Fruit fly (Drosophila melanogaster) whole organism, embryonic: ENCODE results near the gene mia.

Source experiments
- BEAF-32 ChIP-seq: fragments of 200-800 bp; sonication (Bioruptor generic); optimal IDR thresholded peaks from 3 replicates; lab custom pipeline; 2017; ENCODE audit warnings: missing biosample characterization, missing genetic modification characterization, mild to moderate bottlenecking, moderate library complexity, missing genetic modification reagents
- C15 ChIP-seq: fragments of 200-800 bp; sonication (Bioruptor generic); IDR thresholded peaks from 3 replicates; pipeline ENCODE4 v1.3.6; 2022; ENCODE audit warnings: missing biosample characterization, missing genetic modification characterization
- CG10321 ChIP-seq: fragments of 200-800 bp; sonication (Bioruptor generic); IDR thresholded peaks from 2 replicates; pipeline ENCODE4 v1.3.6; 2022; ENCODE audit warnings: missing biosample characterization, missing genetic modification characterization
- CG11085 ChIP-seq: fragments of 200-800 bp; sonication (Bioruptor generic); IDR thresholded peaks from 2 replicates; pipeline ENCODE4 v1.3.6; 2022; ENCODE audit warnings: missing biosample characterization, missing genetic modification characterization
- CG11696 ChIP-seq: fragments of 200-800 bp; sonication (Bioruptor generic); IDR thresholded peaks from 2 replicates; pipeline ENCODE4 v1.3.6; 2022; ENCODE audit warnings: missing biosample characterization, missing genetic modification characterization
- CG12104 ChIP-seq: fragments of 200-800 bp; sonication (Bioruptor generic); optimal IDR thresholded peaks from 3 replicates; lab custom pipeline; 2016; ENCODE audit warnings: missing biosample characterization, missing genetic modification characterization
- CG15269 ChIP-seq: fragments of 200-800 bp; sonication (Bioruptor generic); optimal IDR thresholded peaks from 2 replicates; lab custom pipeline; 2018; ENCODE audit warnings: missing biosample characterization, mild to moderate bottlenecking, missing genetic modification characterization, moderate library complexity
- CG17829 ChIP-seq: fragments of 200-800 bp; optimal IDR thresholded peaks from 2 replicates; lab custom pipeline; 2019; ENCODE audit warnings: missing biosample characterization, mild to moderate bottlenecking, missing genetic modification characterization, moderate library complexity
- CG3407 ChIP-seq: fragments of 200-800 bp; sonication (Bioruptor generic); optimal IDR thresholded peaks from 2 replicates; lab custom pipeline; 2018; ENCODE audit warnings: missing biosample characterization, mild to moderate bottlenecking, missing genetic modification characterization
- CG3726 ChIP-seq: fragments of 200-800 bp; sonication (Bioruptor generic); IDR thresholded peaks from 3 replicates; pipeline ENCODE4, ENCODE4 v1.3.6; 2022; ENCODE audit warnings: missing biosample characterization, missing genetic modification characterization
- CG5245 ChIP-seq: fragments of 200-800 bp; sonication (Bioruptor generic); optimal IDR thresholded peaks from 3 replicates; lab custom pipeline; 2016; ENCODE audit warnings: missing biosample characterization, missing genetic modification characterization
- CG6765 ChIP-seq: fragments of 200-800 bp; sonication (Bioruptor generic); optimal IDR thresholded peaks from 3 replicates; lab custom pipeline; 2017; ENCODE audit warnings: missing biosample characterization, mild to moderate bottlenecking, missing genetic modification characterization
- CG7372 ChIP-seq: fragments of 200-800 bp; sonication (Bioruptor generic); IDR thresholded peaks from 2 replicates; pipeline ENCODE4 v1.3.6; 2022; ENCODE audit warnings: missing biosample characterization, missing genetic modification characterization
- CG8089 ChIP-seq: fragments of 200-800 bp; sonication (Bioruptor generic); optimal IDR thresholded peaks from 3 replicates; lab custom pipeline; 2016; ENCODE audit warnings: missing biosample characterization, missing genetic modification characterization
- CG8924 ChIP-seq: fragments of 200-800 bp; optimal IDR thresholded peaks from 3 replicates; lab custom pipeline; 2019; ENCODE audit warnings: missing biosample characterization, mild to moderate bottlenecking, missing genetic modification characterization, moderate library complexity
- Deaf1 ChIP-seq: fragments of 200-800 bp; optimal IDR thresholded peaks from 3 replicates; lab custom pipeline; 2019; ENCODE audit warnings: missing biosample characterization, mild to moderate bottlenecking, missing genetic modification characterization, moderate library complexity
- Dip3 ChIP-seq: fragments of 200-800 bp; sonication (Bioruptor generic); optimal IDR thresholded peaks from 3 replicates; lab custom pipeline; 2016; ENCODE audit warnings: missing biosample characterization, missing genetic modification characterization
- Dref ChIP-seq: fragments of 200-800 bp; sonication (Bioruptor generic); IDR thresholded peaks from 2 replicates; pipeline ENCODE4 v1.3.6; 2022; ENCODE audit warnings: missing biosample characterization, missing genetic modification characterization
- HLH3B ChIP-seq: fragments of 200-800 bp; sonication (Bioruptor generic); IDR thresholded peaks from 2 replicates; pipeline ENCODE4 v1.3.6; 2022; ENCODE audit warnings: missing biosample characterization, missing genetic modification characterization
- HLH4C ChIP-seq: fragments of 200-800 bp; sonication (Bioruptor generic); IDR thresholded peaks from 3 replicates; pipeline ENCODE4 v1.3.6; 2022; ENCODE audit warnings: missing biosample characterization, missing genetic modification characterization; ENCODE audit not compliant: partially characterized antibody
- Hr78 ChIP-seq, 2 experiments: fragments of 200-800 bp in 1 of 2; fragments of >200 bp in 1 of 2; sonication (Bioruptor generic) in 1 of 2; optimal IDR thresholded peaks; 2 replicates each; lab custom pipeline; 2017 to 2019; ENCODE audit warnings: missing biosample characterization in 2 of 2, missing genetic modification characterization in 2 of 2, mild to moderate bottlenecking in 1 of 2, moderate library complexity in 1 of 2
- Kr ChIP-seq: fragments of 200-800 bp; sonication (Bioruptor generic); optimal IDR thresholded peaks from 2 replicates; lab custom pipeline; 2017; ENCODE audit warnings: missing biosample characterization, mild to moderate bottlenecking, missing genetic modification characterization
- Lim3 ChIP-seq: fragments of 200-800 bp; sonication (Bioruptor generic); IDR thresholded peaks from 2 replicates; pipeline ENCODE4 v1.3.6; 2022; ENCODE audit warnings: missing biosample characterization, missing genetic modification characterization
- Max ChIP-seq: fragments of 200-800 bp; sonication (Bioruptor generic); optimal IDR thresholded peaks from 2 replicates; lab custom pipeline; 2016; ENCODE audit warnings: missing biosample characterization, mild to moderate bottlenecking, missing genetic modification characterization
- Nf-YB ChIP-seq: fragments of 200-800 bp; sonication (Bioruptor generic); optimal IDR thresholded peaks from 3 replicates; lab custom pipeline; 2019; ENCODE audit warnings: missing biosample characterization, mild to moderate bottlenecking, missing genetic modification characterization, moderate library complexity
- Optix ChIP-seq: fragments of 200-800 bp; sonication (Bioruptor generic); IDR thresholded peaks from 3 replicates; pipeline ENCODE4 v1.3.6; 2022; ENCODE audit warnings: missing biosample characterization, missing genetic modification characterization
- Sin3A ChIP-seq: fragments of >200 bp; optimal IDR thresholded peaks from 2 replicates; lab custom pipeline; 2018
- abd-A ChIP-seq: fragments of 200-800 bp; sonication (Bioruptor generic); optimal IDR thresholded peaks from 3 replicates; lab custom pipeline; 2019; ENCODE audit warnings: missing biosample characterization, mild to moderate bottlenecking, missing genetic modification characterization, moderate library complexity
- ac ChIP-seq: fragments of 200-800 bp; sonication (Bioruptor generic); optimal IDR thresholded peaks from 3 replicates; lab custom pipeline; 2017; ENCODE audit warnings: missing biosample characterization, mild to moderate bottlenecking, missing genetic modification characterization
- ara ChIP-seq: fragments of 200-800 bp; sonication (Bioruptor generic); IDR thresholded peaks from 2 replicates; pipeline ENCODE4 v1.3.6; 2022; ENCODE audit warnings: missing biosample characterization, missing genetic modification characterization
- bcd ChIP-seq: fragments of 200-800 bp; sonication (Bioruptor generic); optimal IDR thresholded peaks from 2 replicates; lab custom pipeline; 2017; ENCODE audit warnings: missing biosample characterization, mild to moderate bottlenecking, missing genetic modification characterization
- cas ChIP-seq: fragments of 200-800 bp; sonication (Bioruptor generic); IDR thresholded peaks from 2 replicates; pipeline ENCODE4 v1.3.6; 2022; ENCODE audit warnings: missing biosample characterization, missing genetic modification characterization
- cg ChIP-seq: fragments of 200-800 bp; sonication (Bioruptor generic); optimal IDR thresholded peaks from 3 replicates; lab custom pipeline; 2019; ENCODE audit warnings: missing biosample characterization, mild to moderate bottlenecking, missing genetic modification characterization, moderate library complexity
- chif ChIP-seq, 2 experiments: fragments of 200-800 bp; sonication (Bioruptor generic); optimal IDR thresholded peaks; 3 replicates each; lab custom pipeline; 2016; ENCODE audit warnings: missing biosample characterization in 2 of 2, missing genetic modification characterization in 2 of 2
- cwo ChIP-seq: fragments of 200-800 bp; sonication (Bioruptor generic); optimal IDR thresholded peaks from 3 replicates; lab custom pipeline; 2017; ENCODE audit warnings: missing biosample characterization, missing genetic modification characterization, mild to moderate bottlenecking, moderate library complexity, missing genetic modification reagents
- disco-r ChIP-seq: fragments of 200-800 bp; sonication (Bioruptor generic); optimal IDR thresholded peaks from 2 replicates; lab custom pipeline; 2016; ENCODE audit warnings: missing biosample characterization, missing genetic modification characterization
- dmrt99B ChIP-seq: fragments of 200-800 bp; sonication (Bioruptor generic); optimal IDR thresholded peaks from 2 replicates; lab custom pipeline; 2018; ENCODE audit warnings: missing biosample characterization, mild to moderate bottlenecking, missing genetic modification characterization, moderate library complexity
- ems ChIP-seq: fragments of 200-800 bp; sonication (Bioruptor generic); optimal IDR thresholded peaks from 3 replicates; lab custom pipeline; 2016; ENCODE audit warnings: missing biosample characterization, missing genetic modification characterization
- ftz-f1 ChIP-seq: fragments of 200-800 bp; sonication (Bioruptor generic); optimal IDR thresholded peaks from 2 replicates; lab custom pipeline; 2016; ENCODE audit warnings: missing biosample characterization, missing genetic modification characterization
- hb ChIP-seq: fragments of 200-800 bp; sonication (Bioruptor generic); IDR thresholded peaks from 3 replicates; pipeline ENCODE4 v1.3.6; 2022; ENCODE audit warnings: missing biosample characterization, missing genetic modification characterization; ENCODE audit not compliant: partially characterized antibody
- inv ChIP-seq: fragments of 200-800 bp; sonication (Bioruptor generic); IDR thresholded peaks from 2 replicates; pipeline ENCODE4 v1.3.6; 2022; ENCODE audit warnings: missing biosample characterization, missing genetic modification characterization; ENCODE audit not compliant: partially characterized antibody
- lab ChIP-seq: fragments of 200-800 bp; sonication (Bioruptor generic); optimal IDR thresholded peaks from 3 replicates; lab custom pipeline; 2017; ENCODE audit warnings: missing biosample characterization, missing genetic modification characterization, mild to moderate bottlenecking, moderate library complexity, missing genetic modification reagents
- mam ChIP-seq: fragments of 200-800 bp; sonication (Bioruptor generic); optimal IDR thresholded peaks from 3 replicates; lab custom pipeline; 2016; ENCODE audit warnings: missing biosample characterization, missing genetic modification characterization
- nau ChIP-seq: fragments of 200-800 bp; sonication (Bioruptor generic); optimal IDR thresholded peaks from 3 replicates; lab custom pipeline; 2017; ENCODE audit warnings: missing biosample characterization, mild to moderate bottlenecking, missing genetic modification characterization, missing genetic modification reagents
- nerfin-1 ChIP-seq: fragments of 200-800 bp; sonication (Bioruptor generic); optimal IDR thresholded peaks from 3 replicates; lab custom pipeline; 2019; ENCODE audit warnings: missing biosample characterization, mild to moderate bottlenecking, missing genetic modification characterization, moderate library complexity
- pb ChIP-seq: fragments of 200-800 bp; sonication (Bioruptor generic); optimal IDR thresholded peaks from 3 replicates; lab custom pipeline; 2016; ENCODE audit warnings: missing biosample characterization, missing genetic modification characterization
- row ChIP-seq: fragments of 200-800 bp; sonication (Bioruptor generic); IDR thresholded peaks from 3 replicates; pipeline ENCODE4 v1.3.6; 2022; ENCODE audit warnings: missing biosample characterization, missing genetic modification characterization
- sima ChIP-seq: fragments of 200-800 bp; sonication (Bioruptor generic); optimal IDR thresholded peaks from 2 replicates; lab custom pipeline; 2016; ENCODE audit warnings: missing biosample characterization, missing genetic modification characterization
- sisA ChIP-seq: fragments of 200-800 bp; sonication (Bioruptor generic); IDR thresholded peaks from 2 replicates; pipeline ENCODE4 v1.3.6; 2022; ENCODE audit warnings: missing biosample characterization, missing genetic modification characterization
- vvl ChIP-seq: fragments of 200-800 bp; sonication (Bioruptor generic); IDR thresholded peaks from 2 replicates; pipeline ENCODE4 v1.3.6; 2022; ENCODE audit warnings: missing biosample characterization, missing genetic modification characterization

mia gene

DNA sequence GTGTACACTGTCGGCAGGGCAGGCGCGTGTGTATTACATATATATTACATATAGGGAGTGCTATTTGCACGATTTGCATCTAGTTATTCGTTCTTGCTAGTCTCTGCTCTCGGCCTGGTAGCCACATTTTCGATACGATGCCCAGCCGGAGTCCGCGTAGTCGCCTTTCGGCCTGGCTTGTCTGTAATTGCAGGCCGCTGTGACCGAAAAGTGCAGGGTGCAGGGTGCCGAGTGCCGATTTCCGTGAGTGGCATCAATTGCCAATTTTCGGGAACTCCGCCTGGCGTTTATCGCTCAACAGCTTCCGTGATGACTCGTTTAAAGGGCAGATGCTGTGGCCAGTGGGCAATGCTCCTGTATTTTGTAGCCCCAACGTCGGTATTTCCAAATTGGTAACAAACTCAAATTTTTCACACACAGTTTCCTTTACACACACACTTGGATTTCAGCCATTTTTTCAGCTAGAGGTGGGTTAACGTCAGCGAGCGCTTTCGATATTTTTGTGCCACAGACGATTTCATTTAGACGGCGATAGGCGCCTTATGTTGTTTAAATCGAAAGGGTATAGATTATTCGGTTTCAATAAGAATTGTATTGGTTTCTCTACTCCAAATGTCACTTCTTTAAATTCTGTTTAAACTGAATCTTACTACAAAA is 37.0 kb upstream of the mia start, which contains the start of gene CG2926 (continued):
- TF ChIP-seq Dip3 (GFP tag; lab: Kevin White, UChicago) (no peak), nau (GFP tag; lab: Kevin White, UChicago) (no peak), dmrt99B (tag; lab: Kevin White, UChicago) (no peak), Dref (GFP tag; lab: Robert Waterston, UW) (peak; percentile 81), CG17829 (peak; percentile 57), ac (GFP tag; lab: Kevin White, UChicago) (no peak), sima (GFP tag; lab: Kevin White, UChicago) (no peak), HLH4C (GFP tag; lab: Robert Waterston, UW) (peak; percentile 84), ftz-f1 (no peak), ara (GFP tag; lab: Robert Waterston, UW) (no peak), CG3726 (GFP tag; lab: Robert Waterston, UW) (no peak), cas (no peak), cwo (GFP tag; lab: Kevin White, UChicago) (no peak), CG8089 (GFP tag; lab: Kevin White, UChicago) (no peak), nerfin-1 (tag; lab: Kevin White, UChicago) (no peak), chif (GFP tag; optimal IDR thresholded peaks at IDR 0.05; lab: Kevin White, UChicago) (peak in 1 of 2 experiments; percentile 51), CG3407 (GFP tag; lab: Kevin White, UChicago) (no peak), CG15269 (tag; lab: Kevin White, UChicago) (no peak), CG6765 (GFP tag; lab: Kevin White, UChicago) (no peak), Deaf1 (tag; lab: Kevin White, UChicago) (no peak), CG12104 (GFP tag; lab: Kevin White, UChicago) (no peak), disco-r (GFP tag; lab: Kevin White, UChicago) (no peak), C15 (GFP tag; lab: Robert Waterston, UW) (no peak), Kr (GFP tag; lab: Kevin White, UChicago) (no peak), abd-A (tag; lab: Kevin White, UChicago) (no peak), CG5245 (peak; percentile 94), Lim3 (GFP tag; lab: Robert Waterston, UW) (no peak), cg (GFP tag; lab: Kevin White, UChicago) (peak; percentile 75), hb (GFP tag; lab: Robert Waterston, UW) (peak; percentile 84), BEAF-32 (GFP tag; lab: Kevin White, UChicago) (peak; percentile 87), Max (no peak), Hr78 (GFP tag; optimal IDR thresholded peaks at IDR 0.05; lab: Kevin White, UChicago) (no peak), Nf-YB (GFP tag; lab: Kevin White, UChicago) (no peak), CG11085 (GFP tag; lab: Robert Waterston, UW) (peak; percentile 30; the same call in 1 of the 2 replicates), HLH3B (GFP tag; lab: Robert Waterston, UW) (0 out of 2 replicates have a peak, but pooled peaks have one; percentile 6), Sin3A (lab: Kevin White, UChicago) (peak; percentile 45), ems (GFP tag; lab: Kevin White, UChicago) (no peak), lab (GFP tag; lab: Kevin White, UChicago) (no peak), CG11696 (GFP tag; lab: Robert Waterston, UW) (no peak), row (GFP tag; lab: Robert Waterston, UW) (peak; percentile 90), mam (GFP tag; lab: Kevin White, UChicago) (peak; percentile 70), vvl (GFP tag; lab: Robert Waterston, UW) (peak; percentile 51), pb (GFP tag; lab: Kevin White, UChicago) (no peak), bcd (GFP tag; lab: Kevin White, UChicago) (no peak), inv (GFP tag; lab: Robert Waterston, UW) (peak; percentile 84), sisA (GFP tag; lab: Robert Waterston, UW) (no peak), CG10321 (GFP tag; lab: Robert Waterston, UW) (no peak), CG7372 (GFP tag; lab: Robert Waterston, UW) (peak; percentile 25; the same call in 1 of the 2 replicates), Optix (GFP tag; lab: Robert Waterston, UW) (0 out of 3 replicates have a peak, but pooled peaks have one; percentile 20), CG8924 (tag; lab: Kevin White, UChicago) (no peak)
